Fruit fly (Drosophila melanogaster) whole organism, embryonic: ENCODE results near the gene pot.

Experiments
- Ada2b ChIP-seq: fragments of 200-800 bp; sonication (Bioruptor generic); IDR thresholded peaks from 2 replicates; pipeline ENCODE4 v1.3.6; 2022; ENCODE audit warnings: missing biosample characterization, missing genetic modification characterization
- CG10462 ChIP-seq: fragments of 200-800 bp; sonication (Bioruptor generic); optimal IDR thresholded peaks from 2 replicates; lab custom pipeline; 2016; ENCODE audit warnings: missing biosample characterization, missing genetic modification characterization
- CG12104 ChIP-seq: fragments of 200-800 bp; sonication (Bioruptor generic); optimal IDR thresholded peaks from 3 replicates; lab custom pipeline; 2016; ENCODE audit warnings: missing biosample characterization, missing genetic modification characterization
- CG14441 ChIP-seq: fragments of 200-800 bp; sonication (Bioruptor generic); IDR thresholded peaks from 2 replicates; pipeline ENCODE4 v1.3.6; 2022; ENCODE audit warnings: missing biosample characterization, missing genetic modification characterization
- CG14667 ChIP-seq: fragments of 200-800 bp; sonication (Bioruptor generic); IDR thresholded peaks from 2 replicates; pipeline ENCODE4 v1.3.6; 2022; ENCODE audit warnings: missing biosample characterization, missing genetic modification characterization
- CG14860 ChIP-seq: fragments of 200-800 bp; sonication (Bioruptor generic); IDR thresholded peaks from 3 replicates; pipeline ENCODE4 v1.3.6; 2022; ENCODE audit warnings: missing biosample characterization, missing genetic modification characterization; ENCODE audit not compliant: partially characterized antibody
- CG15696 ChIP-seq: fragments of 200-800 bp; sonication (Bioruptor generic); optimal IDR thresholded peaks from 2 replicates; lab custom pipeline; 2019; ENCODE audit warnings: missing biosample characterization, mild to moderate bottlenecking, missing genetic modification characterization, moderate library complexity
- CG16815 ChIP-seq: fragments of 200-800 bp; sonication (Bioruptor generic); optimal IDR thresholded peaks from 3 replicates; lab custom pipeline; 2017; ENCODE audit warnings: missing biosample characterization, mild to moderate bottlenecking, missing genetic modification characterization
- CG17359 ChIP-seq: fragments of 200-800 bp; sonication (Bioruptor generic); optimal IDR thresholded peaks from 3 replicates; lab custom pipeline; 2018; ENCODE audit warnings: missing biosample characterization, mild to moderate bottlenecking, missing genetic modification characterization, moderate library complexity
- CG18262 ChIP-seq: fragments of 200-800 bp; optimal IDR thresholded peaks from 3 replicates; lab custom pipeline; 2019; ENCODE audit warnings: missing biosample characterization, mild to moderate bottlenecking, missing genetic modification characterization, moderate library complexity
- CG2875 ChIP-seq: fragments of 200-800 bp; sonication (Bioruptor generic); optimal IDR thresholded peaks from 2 replicates; lab custom pipeline; 2017; ENCODE audit warnings: missing biosample characterization, mild to moderate bottlenecking, missing genetic modification characterization, missing genetic modification reagents
- CG30020 ChIP-seq: fragments of 200-800 bp; optimal IDR thresholded peaks from 2 replicates; lab custom pipeline; 2019; ENCODE audit warnings: missing biosample characterization, mild to moderate bottlenecking, missing genetic modification characterization, moderate library complexity
- CG3281 ChIP-seq: fragments of 200-800 bp; sonication (Bioruptor generic); optimal IDR thresholded peaks from 3 replicates; lab custom pipeline; 2017; ENCODE audit warnings: missing biosample characterization, mild to moderate bottlenecking, missing genetic modification characterization
- CG33213 ChIP-seq: fragments of 200-800 bp; sonication (Bioruptor generic); optimal IDR thresholded peaks from 3 replicates; lab custom pipeline; 2016; ENCODE audit warnings: missing biosample characterization, missing genetic modification characterization
- CG3995 ChIP-seq: fragments of 200-800 bp; sonication (Bioruptor generic); optimal IDR thresholded peaks from 3 replicates; lab custom pipeline; 2016; ENCODE audit warnings: missing biosample characterization, missing genetic modification characterization
- CG4424 ChIP-seq: fragments of 200-800 bp; sonication (Bioruptor generic); optimal IDR thresholded peaks from 3 replicates; lab custom pipeline; 2016; ENCODE audit warnings: missing biosample characterization, missing genetic modification characterization
- CG7928 ChIP-seq: fragments of 200-800 bp; sonication (Bioruptor generic); optimal IDR thresholded peaks from 2 replicates; lab custom pipeline; 2017; ENCODE audit warnings: missing biosample characterization, mild to moderate bottlenecking, missing genetic modification characterization
- CG8388 ChIP-seq: fragments of 200-800 bp; sonication (Bioruptor generic); optimal IDR thresholded peaks from 2 replicates; lab custom pipeline; 2019; ENCODE audit warnings: missing biosample characterization, mild to moderate bottlenecking, missing genetic modification characterization, moderate library complexity
- CG9609 ChIP-seq: fragments of 200-800 bp; sonication (Bioruptor generic); optimal IDR thresholded peaks from 3 replicates; lab custom pipeline; 2016; ENCODE audit warnings: missing biosample characterization, missing genetic modification characterization
- CG9817 ChIP-seq: fragments of 200-800 bp; sonication (Bioruptor generic); optimal IDR thresholded peaks from 2 replicates; lab custom pipeline; 2018; ENCODE audit warnings: missing biosample characterization, mild to moderate bottlenecking, missing genetic modification characterization, moderate library complexity
- Dip2 ChIP-seq: fragments of 200-800 bp; sonication (Bioruptor generic); IDR thresholded peaks from 2 replicates; pipeline ENCODE4 v1.3.6; 2022; ENCODE audit warnings: missing biosample characterization, missing genetic modification characterization
- Dip3 ChIP-seq: fragments of 200-800 bp; sonication (Bioruptor generic); optimal IDR thresholded peaks from 3 replicates; lab custom pipeline; 2016; ENCODE audit warnings: missing biosample characterization, missing genetic modification characterization
- Doc2 ChIP-seq: fragments of 200-800 bp; sonication (Bioruptor generic); IDR thresholded peaks from 2 replicates; pipeline ENCODE4 v1.3.6; 2022; ENCODE audit warnings: missing biosample characterization, missing genetic modification characterization
- Dp ChIP-seq: fragments of 200-800 bp; sonication (Bioruptor generic); optimal IDR thresholded peaks from 2 replicates; lab custom pipeline; 2018; ENCODE audit warnings: missing biosample characterization, mild to moderate bottlenecking, missing genetic modification characterization, moderate library complexity
- Dref ChIP-seq: fragments of 200-800 bp; sonication (Bioruptor generic); IDR thresholded peaks from 2 replicates; pipeline ENCODE4 v1.3.6; 2022; ENCODE audit warnings: missing biosample characterization, missing genetic modification characterization
- Elba2 ChIP-seq: fragments of 200-800 bp; sonication (Bioruptor generic); optimal IDR thresholded peaks from 3 replicates; lab custom pipeline; 2016; ENCODE audit warnings: missing biosample characterization, missing genetic modification characterization
- Hand ChIP-seq: fragments of 200-800 bp; sonication (Bioruptor generic); optimal IDR thresholded peaks from 2 replicates; lab custom pipeline; 2017; ENCODE audit warnings: mild to moderate bottlenecking, missing biosample characterization, missing genetic modification reagents, missing genetic modification characterization
- Jarid2 ChIP-seq: fragments of 200-800 bp; sonication (Bioruptor generic); optimal IDR thresholded peaks from 3 replicates; lab custom pipeline; 2017; ENCODE audit warnings: mild to moderate bottlenecking, missing biosample characterization, missing genetic modification reagents, missing genetic modification characterization
- Max ChIP-seq: fragments of 200-800 bp; sonication (Bioruptor generic); optimal IDR thresholded peaks from 2 replicates; lab custom pipeline; 2016; ENCODE audit warnings: missing biosample characterization, mild to moderate bottlenecking, missing genetic modification characterization
- Meics ChIP-seq: fragments of 200-800 bp; sonication (Bioruptor generic); optimal IDR thresholded peaks from 2 replicates; lab custom pipeline; 2017; ENCODE audit warnings: missing biosample characterization, mild to moderate bottlenecking, missing genetic modification characterization
- Neu2 ChIP-seq: fragments of 200-800 bp; sonication (Bioruptor generic); optimal IDR thresholded peaks from 3 replicates; lab custom pipeline; 2016; ENCODE audit warnings: missing biosample characterization, missing genetic modification characterization, borderline replicate concordance
- PHDP ChIP-seq: fragments of 200-800 bp; sonication (Bioruptor generic); optimal IDR thresholded peaks from 3 replicates; lab custom pipeline; 2018; ENCODE audit warnings: missing biosample characterization, mild to moderate bottlenecking, missing genetic modification characterization, moderate library complexity
- Rfx ChIP-seq: fragments of 200-800 bp; sonication (Bioruptor generic); IDR thresholded peaks from 2 replicates; pipeline ENCODE4 v1.3.6; 2022; ENCODE audit warnings: missing biosample characterization, missing genetic modification characterization
- Scr ChIP-seq: fragments of 200-800 bp; sonication (Bioruptor generic); IDR thresholded peaks from 2 replicates; pipeline ENCODE4 v1.3.6; 2022; ENCODE audit warnings: missing biosample characterization, missing genetic modification characterization; ENCODE audit not compliant: partially characterized antibody
- bcd ChIP-seq: fragments of 200-800 bp; sonication (Bioruptor generic); optimal IDR thresholded peaks from 2 replicates; lab custom pipeline; 2017; ENCODE audit warnings: missing biosample characterization, mild to moderate bottlenecking, missing genetic modification characterization
- btn ChIP-seq: fragments of 200-800 bp; sonication (Bioruptor generic); optimal IDR thresholded peaks from 2 replicates; lab custom pipeline; 2016; ENCODE audit warnings: missing biosample characterization, missing genetic modification characterization
- cg ChIP-seq: fragments of 200-800 bp; sonication (Bioruptor generic); optimal IDR thresholded peaks from 3 replicates; lab custom pipeline; 2019; ENCODE audit warnings: missing biosample characterization, mild to moderate bottlenecking, missing genetic modification characterization, moderate library complexity
- dpn ChIP-seq, 2 experiments: fragments of 200-800 bp; sonication (Bioruptor generic); optimal IDR thresholded peaks; 3 replicates each; lab custom pipeline; 2016; ENCODE audit warnings: missing biosample characterization in 2 of 2, missing genetic modification characterization in 2 of 2
- esg ChIP-seq: fragments of 200-800 bp; sonication (Bioruptor generic); conservative IDR thresholded peaks from 2 replicates; pipeline ENCODE4 v1.3.6; 2022; ENCODE audit warnings: missing biosample characterization, missing genetic modification characterization
- fd3F ChIP-seq: fragments of 200-800 bp; sonication (Bioruptor generic); optimal IDR thresholded peaks from 2 replicates; lab custom pipeline; 2018; ENCODE audit warnings: missing biosample characterization, mild to moderate bottlenecking, missing genetic modification characterization, moderate library complexity
- gsb ChIP-seq: fragments of 200-800 bp; sonication (Bioruptor generic); IDR thresholded peaks from 2 replicates; pipeline ENCODE4 v1.3.6; 2022; ENCODE audit warnings: missing biosample characterization, missing genetic modification characterization
- inv ChIP-seq: fragments of 200-800 bp; sonication (Bioruptor generic); IDR thresholded peaks from 2 replicates; pipeline ENCODE4 v1.3.6; 2022; ENCODE audit warnings: missing biosample characterization, missing genetic modification characterization; ENCODE audit not compliant: partially characterized antibody
- kay ChIP-seq: fragments of 200-800 bp; sonication (Bioruptor generic); optimal IDR thresholded peaks from 2 replicates; lab custom pipeline; 2016; ENCODE audit warnings: missing biosample characterization, missing genetic modification characterization
- lov ChIP-seq, 2 experiments: fragments of 200-800 bp in 1 of 2; fragments of >200 bp in 1 of 2; sonication (Bioruptor generic) in 1 of 2; IDR thresholded peaks in 1 of 2; optimal IDR thresholded peaks in 1 of 2; 2 replicates in 1 of 2; 3 replicates in 1 of 2; pipeline versions ENCODE4 v1.3.6 to Lab custom; 2017 to 2022; ENCODE audit warnings: missing biosample characterization in 1 of 2, missing genetic modification characterization in 1 of 2
- org-1 ChIP-seq: fragments of 200-800 bp; sonication (Bioruptor generic); optimal IDR thresholded peaks from 2 replicates; lab custom pipeline; 2017; ENCODE audit warnings: missing biosample characterization, missing genetic modification characterization
- ro ChIP-seq: fragments of 200-800 bp; sonication (Bioruptor generic); IDR thresholded peaks from 2 replicates; pipeline ENCODE4 v1.3.6; 2022; ENCODE audit warnings: missing biosample characterization, missing genetic modification characterization
- run ChIP-seq: fragments of 200-800 bp; sonication (Bioruptor generic); optimal IDR thresholded peaks from 3 replicates; lab custom pipeline; 2018; ENCODE audit warnings: missing biosample characterization, mild to moderate bottlenecking, missing genetic modification characterization
- sd ChIP-seq: fragments of 200-800 bp; sonication (Bioruptor generic); optimal IDR thresholded peaks from 3 replicates; lab custom pipeline; 2018; ENCODE audit warnings: missing biosample characterization, mild to moderate bottlenecking, missing genetic modification characterization, moderate library complexity
- sisA ChIP-seq: fragments of 200-800 bp; sonication (Bioruptor generic); IDR thresholded peaks from 2 replicates; pipeline ENCODE4 v1.3.6; 2022; ENCODE audit warnings: missing biosample characterization, missing genetic modification characterization
- sr ChIP-seq: fragments of 200-800 bp; sonication (Bioruptor generic); IDR thresholded peaks from 3 replicates; pipeline ENCODE4 v1.3.6; 2022; ENCODE audit warnings: missing biosample characterization, missing genetic modification characterization

pot gene

DNA sequence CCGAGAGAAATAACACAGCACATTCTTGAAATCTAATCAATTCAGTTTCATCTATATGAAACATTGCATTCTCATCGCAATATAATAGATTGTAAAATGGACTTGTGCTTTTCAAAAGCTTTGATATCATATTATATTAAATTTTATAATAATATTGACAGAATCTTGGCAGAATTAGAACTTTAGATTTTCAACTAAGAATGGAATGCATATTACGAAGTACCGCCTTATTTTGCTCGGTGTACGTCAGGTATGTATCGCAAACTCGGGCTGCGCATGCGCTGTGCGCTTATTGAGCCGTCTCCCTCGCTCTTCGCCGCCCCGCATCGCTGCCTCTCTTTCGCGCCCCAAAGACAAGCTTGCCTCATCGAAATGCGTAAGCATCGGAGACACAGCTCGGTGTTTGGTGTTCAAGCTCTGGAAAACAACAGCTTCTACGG, 1.9 kb downstream of the pot start (continued):
- TF ChIP-seq btn (GFP tag; lab: Kevin White, UChicago) (no peak), PHDP (tag; lab: Kevin White, UChicago) (peak; percentile 90), CG9817 (tag; lab: Kevin White, UChicago) (peak; percentile 86), Meics (GFP tag; lab: Kevin White, UChicago) (peak; percentile 90), Dip2 (GFP tag; lab: Robert Waterston, UW) (0 out of 2 replicates have a peak, but pooled peaks have one; percentile 34), Neu2 (no peak), CG33213 (no peak), CG3281 (GFP tag; lab: Kevin White, UChicago) (peak; percentile 87), CG16815 (peak; percentile 89), gsb (GFP tag; lab: Robert Waterston, UW) (peak; percentile 74), sisA (GFP tag; lab: Robert Waterston, UW) (peak; percentile 79), fd3F (GFP tag; lab: Kevin White, UChicago) (peak; percentile 85), ro (GFP tag; lab: Robert Waterston, UW) (peak; percentile 78), CG30020 (tag; lab: Kevin White, UChicago) (peak; percentile 73), CG2875 (GFP tag; lab: Kevin White, UChicago) (peak; percentile 82), CG14441 (peak; percentile 81), CG14860 (GFP tag; lab: Robert Waterston, UW) (no peak), bcd (peak; percentile 92), CG18262 (tag; lab: Kevin White, UChicago) (peak; percentile 96), CG10462 (peak; percentile 57), org-1 (peak; percentile 86), cg (GFP tag; lab: Kevin White, UChicago) (no peak), run (tag; lab: Kevin White, UChicago) (peak; percentile 69), CG7928 (GFP tag; lab: Kevin White, UChicago) (peak; percentile 57), CG8388 (GFP tag; lab: Kevin White, UChicago) (peak; percentile 89), Hand (peak; percentile 76), CG12104 (GFP tag; lab: Kevin White, UChicago) (peak; percentile 69), dpn (GFP tag; optimal IDR thresholded peaks at IDR 0.05; lab: Kevin White, UChicago) (peak in 1 of 2 experiments; percentile 80), Ada2b (peak; percentile 74), Dref (GFP tag; lab: Robert Waterston, UW) (no peak), CG14667 (peak; percentile 78), esg (GFP tag; lab: Robert Waterston, UW) (peak; percentile 86), Dip3 (GFP tag; lab: Kevin White, UChicago) (peak; percentile 35), Doc2 (GFP tag; lab: Robert Waterston, UW) (no peak), inv (GFP tag; lab: Robert Waterston, UW) (no peak), CG9609 (GFP tag; lab: Kevin White, UChicago) (no peak), Dp (GFP tag; lab: Kevin White, UChicago) (no peak), sr (peak; percentile 7; the same call in 1 of the 3 replicates), Jarid2 (peak; percentile 71), CG17359 (tag; lab: Kevin White, UChicago) (peak; percentile 92), Elba2 (GFP tag; lab: Kevin White, UChicago) (peak; percentile 22), CG15696 (tag; lab: Kevin White, UChicago) (peak; percentile 93), CG4424 (peak; percentile 85), sd (peak; percentile 99), kay (GFP tag; lab: Kevin White, UChicago) (peak; percentile 55), CG3995 (GFP tag; lab: Kevin White, UChicago) (peak; percentile 25), Rfx (GFP tag; lab: Robert Waterston, UW) (peak; percentile 88), Max (GFP tag; lab: Kevin White, UChicago) (peak; percentile 32), lov (optimal IDR thresholded peaks at IDR 0.05; lab: Kevin White, UChicago) (no peak), lov (GFP tag; IDR thresholded peaks at IDR 0.05; lab: Robert Waterston, UW) (peak; percentile 59; the same call in 1 of the 3 replicates), Scr (GFP tag; lab: Robert Waterston, UW) (no peak)
